Fruit fly (Drosophila melanogaster) whole organism: ENCODE results near the gene Kpc1.

Experiments used
- CG8478 ChIP-seq: fragments of >200 bp; optimal IDR thresholded peaks from 2 replicates; lab custom pipeline; 2018; ENCODE audit warnings: inconsistent platforms
- Dll ChIP-seq: fragments of >200 bp; optimal IDR thresholded peaks from 2 replicates; lab custom pipeline; 2017
- EcR ChIP-seq, 2 experiments: fragments of >200 bp; optimal IDR thresholded peaks; 2 replicates each; lab custom pipeline; 2017; ENCODE audit warnings: missing biosample characterization in 2 of 2, missing genetic modification characterization in 2 of 2, missing genetic modification reagents in 2 of 2
- pan ChIP-seq: fragments of >200 bp; optimal IDR thresholded peaks from 2 replicates; lab custom pipeline; 2017
- psq ChIP-seq: fragments of >200 bp; optimal IDR thresholded peaks from 2 replicates; lab custom pipeline; 2017
- usp ChIP-seq: fragments of >200 bp; optimal IDR thresholded peaks from 2 replicates; lab custom pipeline; 2017; ENCODE audit warnings: missing biosample characterization, missing genetic modification characterization, mixed read lengths

Gene Kpc1

DNA sequence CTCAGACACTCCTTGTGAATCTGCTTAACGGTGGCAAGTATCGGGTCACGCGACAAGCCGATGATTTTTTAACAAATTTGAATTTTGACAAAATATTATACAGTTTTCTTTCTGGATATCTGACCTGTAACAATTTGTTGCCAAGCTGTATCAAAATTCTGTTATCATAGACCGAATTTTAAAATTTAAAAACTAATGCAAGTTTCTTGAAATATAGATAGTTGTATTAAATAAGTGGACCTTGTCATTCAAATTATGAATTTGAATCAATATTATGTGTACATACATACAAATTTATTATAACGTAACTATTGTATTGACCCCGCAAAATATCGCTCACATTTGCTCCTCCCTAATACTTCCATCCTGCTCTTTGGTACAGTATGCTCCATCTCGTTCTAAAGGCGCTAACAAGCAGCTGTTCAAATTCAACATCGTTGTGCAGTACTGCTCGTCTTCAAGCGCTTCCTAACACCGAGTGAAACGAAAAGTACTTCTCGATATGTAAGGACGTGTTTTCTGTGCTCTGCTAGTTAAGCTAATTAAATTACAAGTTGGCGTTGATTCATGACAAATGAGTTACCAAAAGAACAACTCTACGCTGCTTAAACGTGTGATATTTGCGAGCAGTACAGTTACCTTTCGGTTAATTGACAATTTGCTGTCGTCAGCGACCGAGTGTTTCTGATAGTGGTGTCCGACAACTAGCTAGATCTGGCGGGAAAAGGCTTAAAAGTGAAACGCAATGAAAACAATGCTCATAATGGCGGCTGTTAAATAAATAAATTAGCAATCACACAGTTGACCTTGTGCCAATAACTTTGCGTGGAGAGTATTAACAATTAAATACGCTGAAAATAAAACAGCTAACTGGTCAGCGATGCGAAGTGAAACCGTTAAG lies at the start of gene Kpc1, which contains the start of gene CG42542:
Kpc1 (minus strand) TSS at position 77 of the 901 bp plus-strand sequence.
CG42542 (plus strand) TSS at position 465 of the 901 bp plus-strand sequence.
- TF ChIP-seq pan (lab: Kevin White, UChicago), result no peak
- no peak for TF ChIP-seq usp
- TF ChIP-seq EcR (GFP tag; optimal IDR thresholded peaks at IDR 0.05; lab: Kevin White, UChicago), result no peak
- no peak for TF ChIP-seq Dll
- no peak for TF ChIP-seq CG8478
- no peak for TF ChIP-seq psq (lab: Kevin White, UChicago)

dm6 chr3R:15243452-15243851 lies 47.4 kb upstream of the Kpc1 start:
- no peak for TF ChIP-seq psq (lab: Kevin White, UChicago)
- TF ChIP-seq usp, result no peak
- TF ChIP-seq Dll, result no peak
- TF ChIP-seq CG8478, result peak; percentile 65
- TF ChIP-seq EcR (GFP tag; optimal IDR thresholded peaks at IDR 0.05; lab: Kevin White, UChicago), result no peak
- no peak for TF ChIP-seq pan (lab: Kevin White, UChicago)

DNA sequence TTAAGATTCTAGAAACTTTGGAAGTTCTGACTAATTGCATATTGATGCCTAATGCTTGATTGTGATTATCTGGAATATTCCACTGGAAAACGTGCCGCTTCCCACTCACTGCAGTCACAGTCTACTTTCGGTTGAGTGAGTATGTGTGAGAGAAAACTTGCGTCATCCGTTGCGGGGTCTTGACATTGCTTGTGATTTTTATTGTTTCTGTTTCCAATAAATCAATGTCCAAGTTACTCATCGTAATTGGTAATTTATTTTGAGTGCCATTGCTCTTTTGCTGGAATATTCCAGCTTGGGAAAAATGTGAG lies 47.0 kb upstream of the Kpc1 start:
- TF ChIP-seq EcR (GFP tag; optimal IDR thresholded peaks at IDR 0.05; lab: Kevin White, UChicago) (no peak), pan (lab: Kevin White, UChicago) (no peak), Dll (no peak), usp (no peak), CG8478 (no peak), psq (lab: Kevin White, UChicago) (no peak)

DNA sequence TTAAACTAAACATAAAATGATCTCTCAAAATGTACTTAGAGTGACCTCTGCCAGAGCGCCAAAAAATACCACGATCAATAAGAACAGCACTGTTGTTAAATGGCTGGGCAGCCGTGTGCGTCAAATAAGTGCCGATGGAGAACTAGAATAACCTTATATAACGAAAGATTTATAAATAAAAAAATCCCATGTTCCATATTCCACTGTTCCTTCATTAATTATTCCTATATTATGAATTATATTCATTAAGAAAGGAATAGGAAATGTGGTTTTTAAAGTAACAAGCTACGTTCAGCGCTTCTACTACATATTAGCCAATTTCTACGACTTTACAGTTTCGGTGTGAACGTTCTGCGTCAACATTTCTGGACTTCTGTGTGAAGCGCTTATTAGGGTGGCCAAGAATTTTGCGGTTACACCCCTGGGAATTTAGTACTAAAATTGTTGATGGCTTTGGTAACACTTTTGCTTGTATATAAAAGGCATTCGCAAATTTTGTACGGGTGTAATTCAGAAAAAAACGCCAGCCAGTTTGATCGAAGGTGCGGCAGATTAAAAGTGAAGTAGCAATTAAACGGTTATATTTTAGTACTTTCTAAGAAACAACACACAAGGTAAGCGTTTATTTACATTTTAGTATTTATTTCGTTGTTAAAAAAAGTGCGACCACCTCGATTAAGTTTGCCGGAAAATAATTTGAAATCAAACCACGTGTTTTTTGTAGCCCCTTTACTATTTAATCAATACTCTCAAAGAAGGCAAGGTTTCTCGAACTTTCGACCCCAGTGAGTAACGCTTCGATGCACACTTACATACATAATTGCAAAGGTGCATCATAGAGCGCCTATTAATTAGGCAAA lies 46.4 kb upstream of the Kpc1 start, which contains the start of the genes tefu and Hsc70-4:
tefu (minus strand) TSS at position 51 of the 860 bp plus-strand sequence.
Hsc70-4 (plus strand) TSS at position 502 of the 860 bp plus-strand sequence.
- TF ChIP-seq EcR (GFP tag; optimal IDR thresholded peaks at IDR 0.05; lab: Kevin White, UChicago), result no peak

DNA sequence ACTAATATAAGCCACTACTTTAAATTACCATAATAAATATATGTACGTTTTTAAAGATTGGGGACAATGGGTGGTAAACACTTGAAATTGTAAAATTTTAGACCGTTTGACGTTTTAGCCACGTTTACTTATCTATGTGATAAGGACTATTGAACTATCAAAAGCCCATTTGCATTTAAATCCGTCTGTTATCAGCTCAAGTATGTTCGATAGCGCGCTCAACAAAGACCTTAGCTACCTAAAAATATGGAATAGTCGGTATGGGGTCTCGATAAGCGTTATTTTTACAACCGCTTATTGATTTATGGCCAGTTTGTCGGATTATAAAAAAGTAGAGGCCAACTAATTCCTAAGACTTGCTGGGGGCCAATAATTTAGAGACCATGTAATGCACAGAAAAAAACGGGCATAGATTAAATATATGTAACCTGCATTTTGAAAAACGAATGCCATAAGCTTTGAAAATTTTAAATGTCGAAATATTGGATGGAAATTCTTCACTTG lies 35.7 kb upstream of the Kpc1 start:
- no peak for TF ChIP-seq EcR (GFP tag; optimal IDR thresholded peaks at IDR 0.05; lab: Kevin White, UChicago)
- no peak for TF ChIP-seq Dll
- TF ChIP-seq pan (lab: Kevin White, UChicago), result no peak
- TF ChIP-seq psq (lab: Kevin White, UChicago), result no peak
- no peak for TF ChIP-seq CG8478
- TF ChIP-seq usp, result no peak

DNA sequence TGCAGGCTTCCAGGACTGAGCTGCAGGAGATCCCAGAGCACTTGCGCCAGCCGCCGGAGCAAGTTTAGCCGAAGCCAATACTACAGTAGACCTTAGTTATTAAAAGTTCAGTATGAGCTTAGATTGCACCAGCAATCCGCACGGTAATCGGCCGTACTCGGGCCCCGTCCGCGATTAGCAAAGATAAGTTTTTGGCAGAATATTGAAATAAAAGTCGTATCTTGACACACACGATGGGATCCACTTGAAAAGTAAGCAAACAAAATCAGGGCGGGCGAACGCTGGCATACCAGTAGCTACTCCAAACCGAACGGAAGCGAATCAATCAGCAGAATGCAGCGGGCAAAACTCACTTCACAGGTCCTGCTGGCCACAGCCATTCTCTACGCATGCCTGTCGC lies 34.3 kb upstream of the Kpc1 start, which contains the start of gene CG34316:
CG34316 (plus strand) TSS at position 301 of the 400 bp plus-strand sequence.
- no peak for TF ChIP-seq EcR (GFP tag; optimal IDR thresholded peaks at IDR 0.05; lab: Kevin White, UChicago)
- TF ChIP-seq pan (lab: Kevin White, UChicago), result no peak
- no peak for TF ChIP-seq Dll
- TF ChIP-seq CG8478, result no peak
- no peak for TF ChIP-seq usp
- no peak for TF ChIP-seq psq (lab: Kevin White, UChicago)

dm6 chr3R:15229329-15229876 lies 33.4 kb upstream of the Kpc1 start, which contains the start of the genes Art3 and mRpS10:
Gene Art3, minus strand, starts transcription at chr3R:15229408.
Gene mRpS10, plus strand, starts transcription at chr3R:15229665.
- TF ChIP-seq Dll, result no peak
- peak; percentile 98 for TF ChIP-seq pan (lab: Kevin White, UChicago)

DNA sequence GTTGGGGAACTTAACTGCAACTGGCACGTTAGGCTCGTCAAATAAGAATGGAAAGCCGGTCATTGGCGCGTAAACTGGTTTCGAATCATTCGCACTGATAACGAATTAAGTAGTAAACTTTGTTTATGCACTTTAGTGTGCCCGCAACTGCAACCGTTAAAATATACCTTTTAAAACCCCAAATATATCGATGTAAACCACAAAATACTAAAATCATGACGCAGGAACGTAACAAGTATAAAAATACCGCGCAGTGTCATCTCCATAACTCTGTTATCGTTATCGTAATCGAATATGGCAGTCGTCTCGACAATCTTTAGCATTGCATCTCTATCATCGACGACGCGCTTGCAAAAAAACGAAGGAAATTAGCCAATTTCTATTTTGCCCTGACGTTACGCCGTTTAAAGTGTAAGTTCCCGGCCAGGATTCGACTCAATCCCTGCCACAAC lies 29.3 kb upstream of the Kpc1 start, which contains the start of the genes CG31344 and Caf1-55:
CG31344 (minus strand) TSS at position 51 of the 452 bp plus-strand sequence.
Caf1-55 (plus strand) TSS at position 298 of the 452 bp plus-strand sequence.
- TF ChIP-seq pan (lab: Kevin White, UChicago), result no peak
- no peak for TF ChIP-seq EcR (GFP tag; optimal IDR thresholded peaks at IDR 0.05; lab: Kevin White, UChicago)
- no peak for TF ChIP-seq psq (lab: Kevin White, UChicago)
- no peak for TF ChIP-seq CG8478
- no peak for TF ChIP-seq usp
- no peak for TF ChIP-seq Dll

dm6 chr3R:15222973-15223372 lies 27.0 kb upstream of the Kpc1 start, which contains the start of gene Polr2G:
Gene Polr2G, minus strand, starts transcription at chr3R:15223180.
- TF ChIP-seq usp (no peak), psq (lab: Kevin White, UChicago) (no peak), CG8478 (no peak), EcR (GFP tag; optimal IDR thresholded peaks at IDR 0.05; lab: Kevin White, UChicago) (no peak), Dll (no peak), pan (lab: Kevin White, UChicago) (no peak)

DNA sequence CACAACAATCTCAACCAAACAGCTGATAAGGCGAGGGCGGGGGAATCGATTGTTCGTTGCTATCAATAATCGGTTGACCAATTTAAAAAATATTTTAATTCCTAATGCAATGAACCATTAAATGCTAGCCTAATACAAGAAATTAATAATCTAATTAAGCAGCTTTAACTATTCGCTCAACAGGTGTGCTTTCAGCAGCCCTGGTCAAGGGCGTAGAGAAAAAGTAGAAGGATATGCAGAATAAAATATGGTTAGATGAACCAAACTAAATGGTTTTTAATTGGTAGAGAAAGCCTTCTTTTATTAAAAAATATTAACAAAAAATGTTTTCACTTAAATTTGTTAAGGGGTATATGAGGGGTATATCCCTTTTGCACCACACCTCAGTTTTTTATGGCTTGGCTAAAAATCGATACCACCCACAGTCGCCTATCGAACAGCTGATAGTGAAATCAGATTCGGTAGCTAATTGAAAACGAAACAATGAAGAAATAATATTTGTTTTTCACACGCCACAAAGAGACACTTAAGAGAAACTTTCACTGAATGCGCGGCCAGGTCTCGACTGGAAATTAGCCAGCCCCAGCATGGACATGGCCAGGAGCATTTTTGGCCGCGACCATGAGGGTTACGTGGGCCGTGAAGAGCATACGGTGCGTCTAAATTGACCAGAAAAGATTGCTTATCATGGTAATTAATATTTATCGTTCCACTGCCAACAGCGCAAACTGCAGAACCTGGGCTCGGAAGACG lies 23.0 kb upstream of the Kpc1 start, which contains the start of the genes SIDL and CG12241:
SIDL (minus strand) TSS at position 51 of the 753 bp plus-strand sequence.
CG12241 (plus strand) TSS at position 433 of the 753 bp plus-strand sequence.
- TF ChIP-seq usp, result no peak
- no peak for TF ChIP-seq psq (lab: Kevin White, UChicago)
- TF ChIP-seq CG8478, result no peak
- TF ChIP-seq Dll, result no peak
- no peak for TF ChIP-seq pan (lab: Kevin White, UChicago)
- no peak for TF ChIP-seq EcR (GFP tag; optimal IDR thresholded peaks at IDR 0.05; lab: Kevin White, UChicago)
